Worm (Caenorhabditis elegans) whole organism, late embryonic: ENCODE data around the gene mrpl-48.

Experiments
- elt-2 ChIP-seq: sonication (generic microtip); optimal IDR thresholded peaks from 2 replicates; lab custom pipeline; 2016; ENCODE audit warnings: missing genetic modification reagents, missing genetic modification characterization, missing compliant biosample characterization
- fkh-10 ChIP-seq: fragments of 150-350 bp; optimal IDR thresholded peaks from 2 replicates; lab custom pipeline; 2014; ENCODE audit warnings: missing biosample characterization, missing genetic modification reagents, missing genetic modification characterization
- nhr-11 ChIP-seq: fragments of 150-350 bp; optimal IDR thresholded peaks from 2 replicates; lab custom pipeline; 2014; ENCODE audit warnings: missing biosample characterization, missing genetic modification characterization
- pha-4 ChIP-seq: fragments of 150-350 bp; optimal IDR thresholded peaks from 2 replicates; lab custom pipeline; 2018; ENCODE audit warnings: missing biosample characterization, missing genetic modification reagents, missing genetic modification characterization

DNA sequence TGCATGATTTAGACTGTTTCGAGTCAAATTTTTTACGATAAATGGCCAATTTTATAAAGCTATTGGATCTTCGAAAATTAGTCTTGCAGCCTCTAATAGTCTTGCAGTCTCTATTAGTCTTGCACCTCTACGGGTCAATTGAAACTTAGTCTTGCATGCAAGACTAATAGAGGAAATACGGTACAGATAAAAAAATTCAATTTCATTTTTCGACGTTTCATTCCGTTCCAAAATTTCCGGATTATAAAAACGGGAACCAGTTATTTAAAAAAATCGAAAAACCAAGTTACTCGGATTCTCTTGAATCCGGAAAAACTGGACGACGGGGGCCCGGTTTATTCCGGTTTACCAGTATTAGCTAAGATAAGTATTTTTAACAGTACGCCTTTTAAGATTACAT, 27.9 kb downstream of the mrpl-48 start, which contains the start of gene M03E7.1:
- no peak for TF ChIP-seq elt-2 (tag; lab: Kevin White, UChicago)
- no peak for TF ChIP-seq fkh-10
- TF ChIP-seq nhr-11 (tag; lab: Kevin White, UChicago), result no peak
- TF ChIP-seq pha-4 (tag; lab: Kevin White, UChicago), result no peak
